Worm (Caenorhabditis elegans) whole organism, L1 larva: Measurements from ENCODE around the gene tra-2.
A peak's percentile ranks its signal among the peaks of the same experiment; 100 is the strongest.
"Not testable (repeated sequence)": the region's sequence is repeated elsewhere in the genome, so short reads cannot be mapped to it uniquely, and the experiment has no call there.

Experiments
- alr-1 ChIP-seq: fragments of 200-800 bp; sonication (Bioruptor generic); optimal IDR thresholded peaks from 2 replicates; lab custom pipeline; 2018; ENCODE audit warnings: borderline replicate concordance, mild to moderate bottlenecking, missing genetic modification characterization, missing compliant biosample characterization
- ceh-63 ChIP-seq: fragments of 200-800 bp; sonication (Bioruptor generic); optimal IDR thresholded peaks from 2 replicates; lab custom pipeline; 2018; ENCODE audit warnings: mild to moderate bottlenecking, missing genetic modification characterization, missing compliant biosample characterization
- ceh-8 ChIP-seq: fragments of 200-800 bp; sonication (Bioruptor generic); optimal IDR thresholded peaks from 2 replicates; lab custom pipeline; 2018; ENCODE audit warnings: mild to moderate bottlenecking, missing genetic modification characterization, moderate library complexity, missing compliant biosample characterization
- ceh-82 ChIP-seq, 3 experiments: fragments of 150-350 bp in 1 of 3; sonication (generic microtip) in 2 of 3; optimal IDR thresholded peaks; 2 replicates each; lab custom pipeline; 2014 to 2017; ENCODE audit warnings: missing biosample characterization in 3 of 3, missing genetic modification characterization in 3 of 3
- dsc-1 ChIP-seq: sonication (generic microtip); optimal IDR thresholded peaks from 2 replicates; lab custom pipeline; 2016; ENCODE audit warnings: mild to moderate bottlenecking, missing genetic modification characterization, missing compliant biosample characterization
- efl-1 ChIP-seq, 4 experiments: fragments of 150-350 bp; optimal IDR thresholded peaks in 3 of 4; peaks in 1 of 4; 1 replicate in 1 of 4; 2 replicates in 3 of 4; lab custom pipeline; 2014; ENCODE audit warnings: missing biosample characterization in 2 of 4, missing genetic modification characterization in 2 of 4, missing genetic modification reagents in 2 of 4
- egl-13 ChIP-seq: sonication (generic microtip); optimal IDR thresholded peaks from 2 replicates; lab custom pipeline; 2016; ENCODE audit warnings: missing genotype, missing genetic modification reagents, missing genetic modification characterization, missing compliant biosample characterization
- egl-27 ChIP-seq, 2 experiments: fragments of 150-350 bp in 1 of 2; sonication (generic microtip); optimal IDR thresholded peaks; 3 replicates each; lab custom pipeline; 2017 to 2018; ENCODE audit warnings: missing biosample characterization in 2 of 2, missing genetic modification characterization in 2 of 2, missing genetic modification reagents in 2 of 2
- elt-2 ChIP-seq: sonication (generic microtip); optimal IDR thresholded peaks from 2 replicates; lab custom pipeline; 2016; ENCODE audit warnings: missing genetic modification characterization, mild to moderate bottlenecking, inconsistent platforms, missing compliant biosample characterization, missing genetic modification reagents
- fkh-4 ChIP-seq: sonication (generic microtip); optimal IDR thresholded peaks from 2 replicates; lab custom pipeline; 2016; ENCODE audit warnings: missing compliant biosample characterization, missing genetic modification characterization, borderline replicate concordance
- hlh-17 ChIP-seq: fragments of 200-800 bp; sonication (Bioruptor generic); optimal IDR thresholded peaks from 2 replicates; lab custom pipeline; 2018; ENCODE audit warnings: missing genetic modification characterization, mild to moderate bottlenecking, missing compliant biosample characterization, moderate library complexity, borderline replicate concordance
- hlh-4 ChIP-seq: sonication (generic microtip); optimal IDR thresholded peaks from 2 replicates; lab custom pipeline; 2016; ENCODE audit warnings: mild to moderate bottlenecking, missing genetic modification characterization, missing compliant biosample characterization
- isw-1 ChIP-seq: fragments of 200-800 bp; sonication (Bioruptor generic); IDR thresholded peaks from 2 replicates; pipeline ENCODE4 v1.3.6; 2022; ENCODE audit warnings: missing genetic modification characterization, missing compliant biosample characterization
- lin-14 ChIP-seq: fragments of 200-800 bp; sonication (Bioruptor generic); optimal IDR thresholded peaks from 2 replicates; lab custom pipeline; 2018; ENCODE audit warnings: mild to moderate bottlenecking, missing genetic modification characterization, moderate library complexity, missing compliant biosample characterization
- lin-35 ChIP-seq, 2 experiments: fragments of 150-350 bp; optimal IDR thresholded peaks; 2 replicates each; lab custom pipeline; 2014; ENCODE audit warnings: missing biosample characterization in 2 of 2, missing genetic modification characterization in 2 of 2, missing genetic modification reagents in 2 of 2
- lsy-2 ChIP-seq, 2 experiments: fragments of 150-350 bp; optimal IDR thresholded peaks; 2 replicates each; lab custom pipeline; 2014; ENCODE audit warnings: missing biosample characterization in 2 of 2, missing genetic modification characterization in 2 of 2
- mab-9 ChIP-seq: fragments of 200-800 bp; sonication (Bioruptor generic); IDR thresholded peaks from 2 replicates; pipeline ENCODE4 v1.3.6; 2022; ENCODE audit warnings: missing genetic modification reagents, missing genetic modification characterization, missing compliant biosample characterization
- mef-2 ChIP-seq: fragments of 150-350 bp; optimal IDR thresholded peaks from 2 replicates; lab custom pipeline; 2014; ENCODE audit warnings: missing biosample characterization, missing genetic modification characterization
- mep-1 ChIP-seq: fragments of 150-350 bp; optimal IDR thresholded peaks from 2 replicates; lab custom pipeline; 2014; ENCODE audit warnings: missing biosample characterization, missing genetic modification characterization
- nhr-11 ChIP-seq: fragments of 150-350 bp; optimal IDR thresholded peaks from 2 replicates; lab custom pipeline; 2014; ENCODE audit warnings: missing biosample characterization, missing genetic modification characterization
- nhr-19 ChIP-seq: fragments of 200-800 bp; sonication (Bioruptor generic); conservative IDR thresholded peaks from 2 replicates; pipeline ENCODE4 v1.3.6; 2022; ENCODE audit warnings: missing genetic modification characterization, missing compliant biosample characterization
- nhr-71 ChIP-seq: sonication (generic microtip); optimal IDR thresholded peaks from 2 replicates; lab custom pipeline; 2016; ENCODE audit warnings: mild to moderate bottlenecking, missing genetic modification characterization, moderate library complexity, missing compliant biosample characterization
- nhr-77 ChIP-seq: fragments of 150-350 bp; optimal IDR thresholded peaks from 2 replicates; lab custom pipeline; 2014; ENCODE audit warnings: missing biosample characterization, missing genetic modification characterization
- nhr-85 ChIP-seq: sonication (generic microtip); peaks from one replicate; lab custom pipeline; 2016; ENCODE audit warnings: missing genetic modification characterization, inconsistent platforms, missing compliant biosample characterization
- pax-3 ChIP-seq: fragments of 200-800 bp; sonication (Bioruptor generic); optimal IDR thresholded peaks from 2 replicates; lab custom pipeline; 2018; ENCODE audit warnings: mild to moderate bottlenecking, missing genetic modification characterization, moderate library complexity, missing compliant biosample characterization
- rnt-1 ChIP-seq: sonication (generic microtip); optimal IDR thresholded peaks from 2 replicates; lab custom pipeline; 2016; ENCODE audit warnings: mild to moderate bottlenecking, missing genetic modification characterization, moderate library complexity, missing compliant biosample characterization
- snpc-4 ChIP-seq: fragments of 150-350 bp; optimal IDR thresholded peaks from 2 replicates; lab custom pipeline; 2014; ENCODE audit warnings: missing biosample characterization, missing genetic modification characterization
- sox-4 ChIP-seq: sonication (generic microtip); optimal IDR thresholded peaks from 2 replicates; lab custom pipeline; 2016; ENCODE audit warnings: missing genetic modification characterization, missing compliant biosample characterization
- sptf-1 ChIP-seq: fragments of 150-350 bp; optimal IDR thresholded peaks from 2 replicates; lab custom pipeline; 2014; ENCODE audit warnings: missing biosample characterization, missing genetic modification characterization
- swsn-7 ChIP-seq: sonication (generic microtip); optimal IDR thresholded peaks from 2 replicates; lab custom pipeline; 2016; ENCODE audit warnings: missing genetic modification characterization, missing compliant biosample characterization
- tlp-1 ChIP-seq: fragments of 150-350 bp; optimal IDR thresholded peaks from 2 replicates; lab custom pipeline; 2014; ENCODE audit warnings: missing biosample characterization, missing genetic modification characterization
- unc-30 ChIP-seq: sonication (generic microtip); optimal IDR thresholded peaks from 2 replicates; lab custom pipeline; 2017; ENCODE audit warnings: missing biosample characterization, missing genetic modification characterization
- unc-62 ChIP-seq: fragments of 150-350 bp; optimal IDR thresholded peaks from 2 replicates; lab custom pipeline; 2014; ENCODE audit warnings: missing biosample characterization, missing genetic modification reagents, missing genetic modification characterization
- vab-15 ChIP-seq: sonication (generic microtip); optimal IDR thresholded peaks from 2 replicates; lab custom pipeline; 2017; ENCODE audit warnings: missing genotype, mild to moderate bottlenecking, missing genetic modification characterization, missing compliant biosample characterization
- xbp-1 ChIP-seq: sonication (generic microtip); optimal IDR thresholded peaks from 2 replicates; lab custom pipeline; 2016; ENCODE audit warnings: missing genetic modification characterization, missing compliant biosample characterization
- zip-4 ChIP-seq: fragments of 200-800 bp; sonication (Bioruptor generic); optimal IDR thresholded peaks from 2 replicates; lab custom pipeline; 2018; ENCODE audit warnings: mild to moderate bottlenecking, missing genetic modification characterization, moderate library complexity, missing compliant biosample characterization

Gene tra-2

DNA sequence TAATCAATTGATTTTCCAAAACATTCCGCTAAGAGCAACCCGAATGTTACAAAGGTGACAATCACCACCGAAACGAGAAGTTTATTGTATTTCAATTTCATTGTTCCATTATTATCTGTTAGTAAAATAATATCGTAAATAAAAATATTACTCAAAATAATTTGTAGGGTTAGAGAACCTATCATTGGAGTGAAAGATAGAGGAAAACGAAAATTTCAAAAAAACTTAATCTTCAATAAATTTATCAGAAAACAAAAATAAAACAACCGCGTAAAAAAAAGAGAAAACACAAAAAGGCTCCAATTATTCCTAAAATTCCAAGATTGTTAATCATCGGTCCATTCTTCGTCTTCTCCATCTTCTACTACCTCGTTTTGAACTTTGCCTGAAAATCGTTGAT is at the start of gene tra-2:
Gene tra-2 (minus strand): TSS at position 101 of the 400 bp plus-strand sequence.
- TF ChIP-seq egl-13 (tag; lab: Kevin White, UChicago) (no peak), egl-27 (tag; optimal IDR thresholded peaks at IDR 0.05; lab: Kevin White, UChicago) (no peak), hlh-17 (GFP tag; lab: Kevin White, UChicago) (no peak), mef-2 (tag; lab: Kevin White, UChicago) (no peak), isw-1 (no peak), swsn-7 (tag; lab: Kevin White, UChicago) (no peak), nhr-11 (tag; lab: Kevin White, UChicago) (no peak), fkh-4 (tag; lab: Kevin White, UChicago) (no peak), snpc-4 (tag; lab: Kevin White, UChicago) (no peak), lsy-2 (tag; optimal IDR thresholded peaks at IDR 0.05; lab: Kevin White, UChicago) (no peak)

DNA sequence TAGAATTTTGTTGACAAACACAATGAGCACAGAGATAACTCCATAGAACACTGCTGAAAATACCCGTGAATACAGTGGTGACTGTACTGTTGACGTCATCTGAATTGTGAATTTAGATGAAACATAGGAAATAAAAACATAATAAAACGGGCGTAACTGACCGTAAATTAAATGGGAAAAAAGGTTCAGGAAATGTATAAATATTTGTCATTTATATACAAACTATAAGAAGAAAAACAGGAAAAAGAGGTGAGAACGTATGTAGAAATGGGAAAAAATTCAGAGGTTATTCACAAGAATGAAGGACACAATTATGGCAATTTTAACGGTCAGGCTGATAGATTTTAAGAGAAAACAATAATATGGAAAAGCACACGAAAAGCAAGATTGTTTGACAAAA is 47.1 kb upstream of the tra-2 start, which contains the start of gene sqv-7:
Gene sqv-7 (minus strand): TSS at position 101 of the 400 bp plus-strand sequence.
- no peak for TF ChIP-seq pax-3 (tag; lab: Kevin White, UChicago)
- no peak for TF ChIP-seq lin-14
- TF ChIP-seq rnt-1 = no peak
- no peak for TF ChIP-seq sptf-1
- TF ChIP-seq lsy-2 (tag; optimal IDR thresholded peaks at IDR 0.05; lab: Kevin White, UChicago) = no peak
- TF ChIP-seq nhr-85 (tag; lab: Kevin White, UChicago) = no peak
- no peak for TF ChIP-seq dsc-1 (tag; lab: Kevin White, UChicago)
- TF ChIP-seq fkh-4 (tag; lab: Kevin White, UChicago) = no peak
- no peak for TF ChIP-seq sox-4 (tag; lab: Kevin White, UChicago)
- no peak for TF ChIP-seq hlh-4 (tag; lab: Kevin White, UChicago)
- TF ChIP-seq unc-30 (tag; lab: Kevin White, UChicago) = no peak
- TF ChIP-seq tlp-1 (tag; lab: Kevin White, UChicago) = no peak
- no peak for TF ChIP-seq vab-15 (tag; lab: Kevin White, UChicago)
- TF ChIP-seq unc-62 (GFP tag; lab: Kevin White, UChicago) = no peak
- TF ChIP-seq nhr-11 (tag; lab: Kevin White, UChicago) = no peak
- TF ChIP-seq, all 84 proteins: peak for 0

DNA sequence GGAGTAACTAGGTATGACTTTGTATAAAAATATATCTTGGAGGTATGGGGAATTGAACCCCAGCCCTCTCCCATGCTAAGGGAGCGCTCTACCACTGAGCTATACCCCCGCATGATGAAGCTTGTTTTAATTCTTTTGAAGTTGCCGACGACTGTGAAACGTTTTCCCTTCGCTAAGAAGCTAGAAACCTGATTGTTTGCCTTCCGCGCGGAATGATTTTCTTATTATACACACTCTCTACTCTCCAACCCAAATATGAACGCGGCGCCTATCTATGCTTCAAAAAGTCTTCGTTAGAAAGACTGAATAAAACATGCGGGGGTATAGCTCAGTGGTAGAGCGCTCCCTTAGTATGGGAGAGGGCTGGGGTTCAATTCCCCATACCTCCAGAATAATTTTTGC is 37.5 kb upstream of the tra-2 start:
- TF ChIP-seq elt-2 (tag; lab: Kevin White, UChicago) (no peak), zip-4 (GFP tag; lab: Kevin White, UChicago) (no peak), nhr-77 (tag; lab: Kevin White, UChicago) (no peak), dsc-1 (tag; lab: Kevin White, UChicago) (peak; percentile 0), alr-1 (tag; lab: Kevin White, UChicago) (no peak), lsy-2 (tag; optimal IDR thresholded peaks at IDR 0.05; lab: Kevin White, UChicago) (no peak), mab-9 (GFP tag; lab: Robert Waterston, UW) (no peak)

DNA sequence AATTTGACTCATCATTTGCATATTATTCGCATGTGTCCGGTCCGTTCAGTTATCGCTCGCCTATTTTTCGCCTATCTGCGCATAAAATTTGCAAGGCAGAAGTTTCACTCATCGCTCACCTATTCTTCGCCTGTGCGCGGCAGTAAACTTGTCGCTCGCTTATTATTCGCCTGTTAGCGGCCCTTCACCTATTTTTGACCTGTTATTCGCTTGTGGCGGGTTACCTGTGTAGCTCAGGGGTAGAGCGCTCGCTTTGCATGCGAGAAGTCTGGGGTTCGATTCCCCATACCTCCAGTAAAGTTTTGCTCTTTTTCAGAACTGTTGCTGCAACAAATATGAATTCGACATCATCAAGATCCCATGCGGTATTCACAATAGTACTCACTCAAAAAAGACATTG is 35.9 kb upstream of the tra-2 start:
- TF ChIP-seq nhr-71 (tag; lab: Kevin White, UChicago) (peak; percentile 13), lin-35 (GFP tag; optimal IDR thresholded peaks at IDR 0.05; lab: Kevin White, UChicago) (peak in 1 of 2 experiments; percentile 23), efl-1 (GFP tag; optimal IDR thresholded peaks at IDR 0.05 in 1 of 2; lab: Kevin White, UChicago) (peak in 1 of 2 experiments; percentile 64), nhr-19 (GFP tag; lab: Robert Waterston, UW) (peak; percentile 31; the same call in 1 of the 2 replicates)
- not testable (repeated sequence) for TF ChIP-seq efl-1 (optimal IDR thresholded peaks at IDR 0.05; lab: Kevin White, UChicago)

DNA sequence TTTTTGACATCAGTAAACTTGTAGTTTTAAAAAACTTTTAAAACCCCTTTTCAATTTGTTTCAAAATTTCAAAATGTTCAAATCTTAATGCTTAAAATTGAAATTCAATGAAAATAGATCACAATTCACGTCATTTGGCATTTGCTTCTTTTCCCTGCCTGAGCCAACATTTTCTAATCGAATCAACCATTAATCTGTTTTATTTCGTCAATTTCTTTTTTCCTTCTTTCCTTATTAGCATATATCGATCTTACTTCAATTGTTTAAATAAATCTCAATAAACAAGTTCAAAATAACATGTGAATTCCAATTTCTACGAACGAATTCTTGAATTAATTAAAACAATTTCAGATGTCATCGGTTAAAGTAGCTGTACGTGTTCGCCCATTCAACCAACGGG is 30.1 kb upstream of the tra-2 start:
- TF ChIP-seq ceh-63 (GFP tag; lab: Kevin White, UChicago) (peak; percentile 61), mep-1 (tag; lab: Kevin White, UChicago) (peak; percentile 4), xbp-1 (tag; lab: Kevin White, UChicago) (no peak), ceh-8 (GFP tag; lab: Kevin White, UChicago) (peak; percentile 77), ceh-82 (tag; optimal IDR thresholded peaks at IDR 0.05; lab: Kevin White, UChicago) (no peak)
- TF ChIP-seq, all 84 proteins: peak for 3
